Worm (Caenorhabditis elegans) whole organism, late embryonic: ENCODE measurements around the gene C38C6.3.

ENCODE experiments used
- C08G9.2 ChIP-seq: sonication (generic microtip); optimal IDR thresholded peaks from 2 replicates; lab custom pipeline; 2016; ENCODE audit warnings: mild to moderate bottlenecking, missing genetic modification characterization, moderate library complexity, missing compliant biosample characterization
- ceh-14 ChIP-seq: sonication (generic microtip); optimal IDR thresholded peaks from 2 replicates; lab custom pipeline; 2016; ENCODE audit warnings: missing genotype, missing genetic modification characterization, missing compliant biosample characterization
- ceh-2 ChIP-seq: sonication (generic microtip); optimal IDR thresholded peaks from 2 replicates; lab custom pipeline; 2016; ENCODE audit warnings: missing genotype, missing genetic modification characterization, missing compliant biosample characterization
- ceh-22 ChIP-seq: sonication (generic microtip); optimal IDR thresholded peaks from 2 replicates; lab custom pipeline; 2017; ENCODE audit warnings: missing biosample characterization, missing genetic modification characterization
- ceh-30 ChIP-seq: fragments of 150-350 bp; optimal IDR thresholded peaks from 2 replicates; lab custom pipeline; 2014; ENCODE audit warnings: missing biosample characterization, missing genetic modification characterization
- fkh-6 ChIP-seq: sonication (generic microtip); optimal IDR thresholded peaks from 2 replicates; lab custom pipeline; 2016; ENCODE audit warnings: missing genetic modification characterization, missing compliant biosample characterization
- mec-3 ChIP-seq: sonication (generic microtip); optimal IDR thresholded peaks from 2 replicates; lab custom pipeline; 2016; ENCODE audit warnings: borderline replicate concordance, missing genetic modification characterization, missing compliant biosample characterization
- nhr-11 ChIP-seq: fragments of 150-350 bp; optimal IDR thresholded peaks from 2 replicates; lab custom pipeline; 2014; ENCODE audit warnings: missing biosample characterization, missing genetic modification characterization
- pag-3 ChIP-seq: sonication (generic microtip); optimal IDR thresholded peaks from 2 replicates; lab custom pipeline; 2016; ENCODE audit warnings: missing compliant biosample characterization, missing genetic modification characterization, borderline replicate concordance
- pat-9 ChIP-seq: fragments of 200-800 bp; sonication (Bioruptor generic); optimal IDR thresholded peaks from 2 replicates; lab custom pipeline; 2018; ENCODE audit warnings: mild to moderate bottlenecking, missing genetic modification characterization, moderate library complexity, missing compliant biosample characterization
- pqm-1 ChIP-seq: sonication (generic microtip); optimal IDR thresholded peaks from 2 replicates; lab custom pipeline; 2016; ENCODE audit warnings: missing genetic modification characterization, missing compliant biosample characterization
- tbx-2 ChIP-seq: sonication (generic microtip); optimal IDR thresholded peaks from 2 replicates; lab custom pipeline; 2016; ENCODE audit warnings: missing genetic modification characterization, missing compliant biosample characterization
- ttx-3 ChIP-seq: sonication (generic microtip); optimal IDR thresholded peaks from 2 replicates; lab custom pipeline; 2016; ENCODE audit warnings: missing genetic modification reagents, missing genetic modification characterization, missing compliant biosample characterization
- unc-86 ChIP-seq: sonication (generic microtip); optimal IDR thresholded peaks from 2 replicates; lab custom pipeline; 2016; ENCODE audit warnings: missing genetic modification characterization, missing compliant biosample characterization

ce11 chrII:14672095-14672494, 39.2 kb downstream of the C38C6.3 start:
- TF ChIP-seq nhr-11 (tag; lab: Kevin White, UChicago) (no peak), pqm-1 (tag; lab: Kevin White, UChicago) (no peak), ceh-22 (tag; lab: Kevin White, UChicago) (no peak), tbx-2 (tag; lab: Kevin White, UChicago) (no peak), ceh-14 (tag; lab: Kevin White, UChicago) (no peak), ceh-2 (no peak), pat-9 (tag; lab: Kevin White, UChicago) (no peak), ceh-30 (no peak), mec-3 (tag; lab: Kevin White, UChicago) (no peak), fkh-6 (tag; lab: Kevin White, UChicago) (no peak), ttx-3 (tag; lab: Kevin White, UChicago) (no peak), unc-86 (tag; lab: Kevin White, UChicago) (no peak), C08G9.2 (tag; lab: Kevin White, UChicago) (no peak), pag-3 (tag; lab: Kevin White, UChicago) (no peak)
